Fruit fly (Drosophila melanogaster): ENCODE measurements around the gene CG9541.
A peak's percentile ranks its signal among the peaks of the same experiment; 100 is the strongest.

CG9541 gene

DNA sequence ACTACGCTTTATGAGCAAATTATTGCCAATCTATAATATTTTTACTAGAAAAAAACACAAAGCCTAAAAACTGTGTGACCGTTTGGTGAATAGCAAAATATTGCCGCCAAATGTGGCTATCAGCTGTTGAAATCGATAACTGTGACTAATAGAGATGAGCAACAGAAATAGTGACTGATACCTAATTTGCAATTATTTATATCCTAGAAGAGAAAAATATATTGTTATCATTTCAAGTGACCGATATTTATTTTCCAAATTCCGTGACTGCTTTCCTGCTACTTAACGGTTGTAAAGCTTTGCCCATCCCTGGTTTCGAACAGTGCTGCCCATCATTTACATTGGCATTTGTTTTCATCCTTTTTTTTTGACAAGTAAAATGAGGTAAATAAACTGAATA, 22.1 kb upstream of the CG9541 start, which contains the start of the genes alien and CG18661 (continued):
- TF ChIP-seq jumu (GFP tag; optimal IDR thresholded peaks at IDR 0.05) (peak; percentile 94), CG7271 (tag; optimal IDR thresholded peaks at IDR 0.05) (no peak), Hr51 (GFP tag; optimal IDR thresholded peaks at IDR 0.05) (peak; percentile 82 to 87), amos (GFP tag; IDR thresholded peaks at IDR 0.05; ENCODE audit: partially characterized antibody) (peak; percentile 62), Doc3 (GFP tag; IDR thresholded peaks at IDR 0.05; ENCODE audit: partially characterized antibody) (no peak), knrl (GFP tag; IDR thresholded peaks at IDR 0.05; ENCODE audit: partially characterized antibody) (peak; percentile 78), lilli (GFP tag; optimal IDR thresholded peaks at IDR 0.05) (peak; percentile 96), HmgD (GFP tag; optimal IDR thresholded peaks at IDR 0.05) (peak; percentile 94), CG11093 (GFP tag; IDR thresholded peaks at IDR 0.05) (peak; percentile 72; the same call in 1 of the 3 replicates), CG34224 (GFP tag; IDR thresholded peaks at IDR 0.05; ENCODE audit: partially characterized antibody) (no peak), CG34376 (GFP tag; optimal IDR thresholded peaks at IDR 0.05) (peak; percentile 4), pum (GFP tag; optimal IDR thresholded peaks at IDR 0.05) (peak; percentile 95), H15 (GFP tag; IDR thresholded peaks at IDR 0.05) (peak; percentile 85; the same call in 2 of the 3 replicates), rib (GFP tag; IDR thresholded peaks at IDR 0.05) (peak; percentile 80; the same call in 1 of the 2 replicates), CG16813 (GFP tag; IDR thresholded peaks at IDR 0.05; ENCODE audit: partially characterized antibody) (peak; percentile 72), CG2875 (GFP tag; optimal IDR thresholded peaks at IDR 0.05) (peak; percentile 11), Adf1 (GFP tag; IDR thresholded peaks at IDR 0.05) (peak; percentile 55), CG10959 (GFP tag; IDR thresholded peaks at IDR 0.05) (peak; percentile 88), dm (GFP tag; optimal IDR thresholded peaks at IDR 0.05) (peak; percentile 88), nau (GFP tag; optimal IDR thresholded peaks at IDR 0.05) (peak; percentile 14), NfI (GFP tag; optimal IDR thresholded peaks at IDR 0.05) (peak; percentile 95), CG3281 (GFP tag; optimal IDR thresholded peaks at IDR 0.05) (peak; percentile 35), Stat92E (GFP tag; optimal IDR thresholded peaks at IDR 0.05) (peak in 1 of 3 experiments; percentile 40), CG15011 (GFP tag; optimal IDR thresholded peaks at IDR 0.05) (peak; percentile 9), CG7839 (tag; optimal IDR thresholded peaks at IDR 0.05) (peak; percentile 87), NK7.1 (GFP tag; optimal IDR thresholded peaks at IDR 0.05) (peak; percentile 46), slbo (GFP tag; IDR thresholded peaks at IDR 0.05) (peak; percentile 98), twi (tag; optimal IDR thresholded peaks at IDR 0.05) (peak; percentile 34), CG10147 (GFP tag; optimal IDR thresholded peaks at IDR 0.05) (peak; percentile 58), dysf (GFP tag; IDR thresholded peaks at IDR 0.05) (peak; percentile 91), HLH4C (GFP tag; IDR thresholded peaks at IDR 0.05; ENCODE audit: partially characterized antibody) (peak; percentile 34; the same call in 1 of the 3 replicates), ci (GFP tag; IDR thresholded peaks at IDR 0.05) (peak; percentile 93), CG10543 (GFP tag; optimal IDR thresholded peaks at IDR 0.05) (peak; percentile 33), CG5245 (GFP tag; optimal IDR thresholded peaks at IDR 0.05) (peak; percentile 28), cwo (GFP tag; optimal IDR thresholded peaks at IDR 0.05) (peak; percentile 11), CG11247 (GFP tag; IDR thresholded peaks at IDR 0.05) (peak; percentile 86), CG4282 (GFP tag; optimal IDR thresholded peaks at IDR 0.05) (peak; percentile 88), CG13424 (tag; optimal IDR thresholded peaks at IDR 0.05) (peak; percentile 74), br (optimal IDR thresholded peaks at IDR 0.05) (no peak), CG30403 (GFP tag; optimal IDR thresholded peaks at IDR 0.05) (peak; percentile 87), Optix (GFP tag; IDR thresholded peaks at IDR 0.05) (peak; percentile 95), phol (tag; optimal IDR thresholded peaks at IDR 0.05) (peak; percentile 81), CG6791 (GFP tag; IDR thresholded peaks at IDR 0.05; ENCODE audit: partially characterized antibody) (no peak), fd102C (GFP tag; optimal IDR thresholded peaks at IDR 0.05) (peak; percentile 48), CG10267 (tag; optimal IDR thresholded peaks at IDR 0.05) (peak; percentile 78), C15 (GFP tag; IDR thresholded peaks at IDR 0.05) (peak; percentile 86; the same call in 2 of the 3 replicates), CG42726 (GFP tag; IDR thresholded peaks at IDR 0.05; ENCODE audit: partially characterized antibody) (no peak), Pdp1 (GFP tag; optimal IDR thresholded peaks at IDR 0.05) (peak; percentile 75 to 97), CG8089 (GFP tag; optimal IDR thresholded peaks at IDR 0.05) (peak; percentile 69)

Measured in whole organism, embryonic.